Worm (Caenorhabditis elegans): ENCODE results near the gene C49C8.3.

C49C8.3 gene

ce11 chrIV:8668635-8669034, 24.1 kb downstream of the C49C8.3 start, which contains the start of gene cdh-5:
TSS of gene cdh-5 (plus strand) at chrIV:8668935.
- TF ChIP-seq mab-5 (tag; optimal IDR thresholded peaks at IDR 0.05): no peak
- no peak for TF ChIP-seq nhr-237 (tag; optimal IDR thresholded peaks at IDR 0.05)
- no peak for TF ChIP-seq unc-39 (tag; optimal IDR thresholded peaks at IDR 0.05)
- no peak for TF ChIP-seq fos-1 (tag; optimal IDR thresholded peaks at IDR 0.05)
- TF ChIP-seq elt-3 (tag; optimal IDR thresholded peaks at IDR 0.05): no peak
- TF ChIP-seq C34F6.9 (tag; optimal IDR thresholded peaks at IDR 0.05): no peak
- no peak for TF ChIP-seq lin-13 (GFP tag; optimal IDR thresholded peaks at IDR 0.05)
- TF ChIP-seq gmeb-1 (tag; optimal IDR thresholded peaks at IDR 0.05): no peak
- no peak for TF ChIP-seq unc-55 (GFP tag; optimal IDR thresholded peaks at IDR 0.05)

DNA sequence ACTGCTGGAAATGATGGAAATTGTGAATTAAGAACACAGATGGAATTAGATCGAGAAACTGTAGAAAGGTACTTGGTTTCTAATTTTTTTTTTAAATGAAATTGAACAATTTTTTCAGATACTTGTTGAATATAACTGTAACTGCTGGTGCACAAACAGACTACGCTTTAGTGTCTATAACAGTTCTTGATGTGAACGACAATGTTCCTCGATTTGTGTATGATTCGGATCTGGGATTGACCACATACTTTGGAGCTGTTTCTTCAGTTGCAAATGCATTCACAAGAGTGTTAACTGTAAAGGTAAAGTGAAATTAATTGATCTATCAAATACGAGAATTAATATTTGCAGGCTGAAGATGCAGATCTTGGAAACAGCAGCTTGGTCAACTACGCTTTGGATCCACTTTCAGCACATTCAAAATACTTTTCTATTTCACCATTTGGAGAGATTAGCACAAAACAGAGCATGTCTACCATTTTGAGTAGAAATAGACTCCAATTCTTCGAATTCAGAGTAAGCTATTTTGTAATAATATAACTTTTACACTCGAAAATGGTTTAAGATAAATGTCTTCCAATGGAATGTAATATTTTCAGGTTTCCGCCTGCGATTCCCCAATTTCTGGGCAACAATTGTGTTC, 29.3 kb downstream of the C49C8.3 start:
- TF ChIP-seq zag-1 (tag; optimal IDR thresholded peaks at IDR 0.05): no peak
- TF ChIP-seq lin-11 (tag; optimal IDR thresholded peaks at IDR 0.05): no peak
- no peak for TF ChIP-seq mbf-1 (tag; optimal IDR thresholded peaks at IDR 0.05)
- no peak for TF ChIP-seq blmp-1 (tag; optimal IDR thresholded peaks at IDR 0.05; ENCODE audit: insufficient read depth)

ce11 chrIV:8677303-8677702, 32.8 kb downstream of the C49C8.3 start, which contains the start of gene F08B4.8:
TSS of gene F08B4.8 (plus strand) at chrIV:8677603.
- TF ChIP-seq sma-9 (GFP tag; optimal IDR thresholded peaks at IDR 0.05): no peak
- TF ChIP-seq sma-9 (tag; optimal IDR thresholded peaks at IDR 0.05): no peak
- TF ChIP-seq unc-39 (tag; optimal IDR thresholded peaks at IDR 0.05): no peak
- no peak for TF ChIP-seq F13H6.1 (tag; optimal IDR thresholded peaks at IDR 0.05)
- no peak for TF ChIP-seq elt-1 (tag; optimal IDR thresholded peaks at IDR 0.05)
- no peak for TF ChIP-seq skn-1 (tag; optimal IDR thresholded peaks at IDR 0.05)
- TF ChIP-seq ztf-11 (tag; optimal IDR thresholded peaks at IDR 0.05): no peak
- TF ChIP-seq blmp-1 (tag; optimal IDR thresholded peaks at IDR 0.05; ENCODE audit: insufficient read depth): no peak
- no peak for TF ChIP-seq R02D3.7 (tag; optimal IDR thresholded peaks at IDR 0.05)
- TF ChIP-seq nhr-77 (tag; optimal IDR thresholded peaks at IDR 0.05): no peak
- TF ChIP-seq unc-55 (GFP tag; optimal IDR thresholded peaks at IDR 0.05): no peak
- TF ChIP-seq lin-11 (tag; optimal IDR thresholded peaks at IDR 0.05): no peak
- TF ChIP-seq nhr-11 (tag; optimal IDR thresholded peaks at IDR 0.05): no peak
- no peak for TF ChIP-seq elt-3 (tag; optimal IDR thresholded peaks at IDR 0.05)
- TF ChIP-seq snpc-4 (tag; optimal IDR thresholded peaks at IDR 0.05): no peak
- TF ChIP-seq aly-2 (tag; optimal IDR thresholded peaks at IDR 0.05): no peak

- TF ChIP-seq zag-1 (tag; optimal IDR thresholded peaks at IDR 0.05) (no peak), unc-62 (GFP tag; optimal IDR thresholded peaks at IDR 0.05) (no peak), fos-1 (tag; optimal IDR thresholded peaks at IDR 0.05) (no peak), alr-1 (tag; optimal IDR thresholded peaks at IDR 0.05) (no peak), elt-3 (tag; optimal IDR thresholded peaks at IDR 0.05) (no peak), nhr-23 (tag; optimal IDR thresholded peaks at IDR 0.05) (no peak), aly-2 (tag; optimal IDR thresholded peaks at IDR 0.05) (no peak), R02D3.7 (tag; optimal IDR thresholded peaks at IDR 0.05) (no peak), sma-9 (GFP tag; optimal IDR thresholded peaks at IDR 0.05) (no peak), sma-9 (tag; optimal IDR thresholded peaks at IDR 0.05) (no peak)
Observed at ce11 chrIV:8679225-8679624, 34.7 kb downstream of the C49C8.3 start, which contains the start of gene nlp-60. TSS of gene nlp-60 (minus strand) at chrIV:8679325.

DNA sequence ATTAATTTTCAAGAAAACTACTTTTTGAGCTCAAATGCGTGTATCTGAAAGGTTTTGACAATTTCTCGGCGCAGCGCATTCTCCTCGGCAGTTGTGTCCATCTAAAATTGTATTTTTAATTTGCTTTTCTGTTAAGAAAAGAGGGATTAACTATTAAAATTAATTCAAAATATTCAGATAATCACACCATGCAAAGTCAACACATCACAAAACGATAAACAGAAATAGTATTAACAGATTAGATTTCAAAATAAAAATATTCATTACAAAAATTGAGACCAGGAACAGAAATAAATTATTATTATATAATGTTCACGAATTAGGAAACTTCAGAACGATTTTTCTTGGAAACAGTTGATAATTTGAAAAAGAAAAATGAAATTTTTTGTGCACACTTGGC, 42.0 kb downstream of the C49C8.3 start, which contains the start of gene pole-2:
Gene pole-2, minus strand, starts transcription at position 101 of the 400 bp plus-strand sequence.
- no peak for TF ChIP-seq crh-2 (tag; optimal IDR thresholded peaks at IDR 0.05)
- TF ChIP-seq nhr-10 (tag; optimal IDR thresholded peaks at IDR 0.05): no peak
- no peak for TF ChIP-seq lsy-2 (tag; optimal IDR thresholded peaks at IDR 0.05)
- no peak for TF ChIP-seq unc-62 (GFP tag; optimal IDR thresholded peaks at IDR 0.05)
- TF ChIP-seq nhr-11 (tag; optimal IDR thresholded peaks at IDR 0.05): no peak
- no peak for TF ChIP-seq Y55F3AM.14 (GFP tag; optimal IDR thresholded peaks at IDR 0.05)
- TF ChIP-seq nhr-23 (tag; optimal IDR thresholded peaks at IDR 0.05): no peak
- TF ChIP-seq mbf-1 (tag; optimal IDR thresholded peaks at IDR 0.05): no peak
- TF ChIP-seq ceh-82 (tag; optimal IDR thresholded peaks at IDR 0.05): no peak

- TF ChIP-seq snpc-4 (tag; optimal IDR thresholded peaks at IDR 0.05) (no peak), lin-11 (tag; optimal IDR thresholded peaks at IDR 0.05) (no peak), crh-2 (tag; optimal IDR thresholded peaks at IDR 0.05) (no peak), sem-4 (tag; optimal IDR thresholded peaks at IDR 0.05) (no peak), unc-55 (GFP tag; optimal IDR thresholded peaks at IDR 0.05) (no peak)
Observed at ce11 chrIV:8686966-8687365, 42.4 kb downstream of the C49C8.3 start.
